Fruit fly (Drosophila melanogaster): Measurements from ENCODE around the gene CG13114.

- TF ChIP-seq CG8478 (optimal IDR thresholded peaks at IDR 0.05) (no peak), CTCF (optimal IDR thresholded peaks at IDR 0.05) (no peak)
Observed at dm6 chr2L:9508547-9509197, 36.9 kb upstream of the CG13114 start.

Data from S2 (cell line).